Worm (Caenorhabditis elegans) whole organism, L4/young adult: ENCODE measurements around the gene T10B5.7.

Experiments used
- W03F9.2 ChIP-seq: fragments of 150-350 bp; optimal IDR thresholded peaks from 2 replicates; lab custom pipeline; 2014; ENCODE audit warnings: missing biosample characterization, missing genetic modification characterization
- dao-5 ChIP-seq: sonication (generic microtip); optimal IDR thresholded peaks from 2 replicates; lab custom pipeline; 2016; ENCODE audit warnings: missing genotype, missing genetic modification characterization, moderate library complexity, missing compliant biosample characterization
- him-1 ChIP-seq: sonication (generic microtip); optimal IDR thresholded peaks from 2 replicates; lab custom pipeline; 2016; ENCODE audit warnings: missing genotype, missing genetic modification reagents, missing genetic modification characterization, missing compliant biosample characterization

DNA sequence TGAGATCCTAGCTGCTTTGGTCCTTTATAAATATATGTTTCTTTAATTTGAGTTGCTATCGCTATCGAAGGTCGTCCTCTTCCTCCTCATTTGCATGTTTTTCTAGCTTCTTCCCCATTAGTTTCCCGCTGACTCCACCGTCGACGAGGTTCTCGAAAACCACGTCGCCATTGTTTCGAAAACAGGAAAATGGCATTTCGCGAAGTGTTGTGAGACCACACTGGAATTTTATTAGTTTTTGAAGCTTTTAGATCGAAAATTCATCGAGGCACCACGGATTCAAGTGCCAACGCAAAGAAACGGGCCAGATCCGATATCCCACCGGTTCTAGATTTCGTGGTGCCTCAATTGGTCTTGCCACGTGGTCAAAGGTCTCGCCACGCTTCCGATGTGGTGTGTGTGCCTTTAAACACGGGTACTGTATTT lies 24.5 kb downstream of the T10B5.7 start:
- no peak for TF ChIP-seq him-1 (tag; lab: Kevin White, UChicago)
- TF ChIP-seq W03F9.2 (tag; lab: Kevin White, UChicago) = no peak
- TF ChIP-seq dao-5 (tag; lab: Kevin White, UChicago) = no peak
